Worm (Caenorhabditis elegans): ENCODE results near the gene ints-2.

DNA sequence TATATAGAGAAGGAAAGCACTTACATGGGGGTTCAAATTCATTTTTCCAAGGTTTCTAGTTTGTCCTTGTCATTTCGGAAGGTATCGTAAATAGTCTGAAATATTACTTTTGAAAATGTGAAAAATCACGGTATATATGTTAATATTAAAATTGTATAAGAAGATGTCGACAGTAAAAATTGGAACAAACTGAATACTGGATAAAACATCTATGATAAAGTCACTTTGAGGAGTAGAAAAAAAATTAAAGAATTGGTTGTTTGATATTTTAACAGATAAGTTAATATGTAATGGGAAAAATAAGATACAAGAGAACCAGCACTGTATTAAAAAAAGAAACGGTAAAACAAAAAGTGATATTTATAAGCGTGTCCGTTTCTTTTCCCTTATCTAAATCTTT, 40.9 kb downstream of the ints-2 start, which contains the start of gene nep-21:
- TF ChIP-seq ceh-28 (tag; optimal IDR thresholded peaks at IDR 0.05) = no peak
- TF ChIP-seq mdl-1 (tag; optimal IDR thresholded peaks at IDR 0.05) = no peak
- TF ChIP-seq ama-1 (optimal IDR thresholded peaks at IDR 0.05) = no peak
- TF ChIP-seq ztf-4 (tag; optimal IDR thresholded peaks at IDR 0.05) = no peak
- TF ChIP-seq nhr-76 (tag; optimal IDR thresholded peaks at IDR 0.05) = no peak
- TF ChIP-seq unc-62 (GFP tag; optimal IDR thresholded peaks at IDR 0.05) = no peak
- TF ChIP-seq fkh-10 (GFP tag; optimal IDR thresholded peaks at IDR 0.05) = no peak
- no peak for TF ChIP-seq lin-15B (tag; optimal IDR thresholded peaks at IDR 0.05)
- TF ChIP-seq ZK546.5 (tag; optimal IDR thresholded peaks at IDR 0.05) = no peak
- TF ChIP-seq nhr-12 (tag; optimal IDR thresholded peaks at IDR 0.05) = no peak
